Worm (Caenorhabditis elegans) whole organism, L4 larva: Measurements from ENCODE around the gene F48D6.4.

ENCODE experiments used
- F37D6.2 ChIP-seq: sonication (generic microtip); optimal IDR thresholded peaks from 2 replicates; lab custom pipeline; 2016; ENCODE audit warnings: mild to moderate bottlenecking, missing genetic modification characterization, missing compliant biosample characterization
- F44E2.7 ChIP-seq: fragments of 200-800 bp; sonication (Bioruptor generic); IDR thresholded peaks from 2 replicates; pipeline ENCODE4 v2.1.2; 2022; ENCODE audit warnings: missing genetic modification characterization, missing compliant biosample characterization
- Y105C5A.15 ChIP-seq: fragments of 200-800 bp; sonication (Bioruptor generic); IDR thresholded peaks from 2 replicates; pipeline ENCODE4 v1.3.6; 2022; ENCODE audit warnings: missing genetic modification characterization, missing compliant biosample characterization
- Y48G9A.11 ChIP-seq: fragments of 200-800 bp; sonication (Bioruptor generic); IDR thresholded peaks from 2 replicates; pipeline ENCODE4 v1.3.6; 2022; ENCODE audit warnings: missing genetic modification reagents, missing genetic modification characterization, missing compliant biosample characterization
- ama-1 ChIP-seq: fragments of 150-350 bp; optimal IDR thresholded peaks from 2 replicates; lab custom pipeline; 2014; ENCODE audit warnings: inconsistent platforms, mixed read lengths
- ceh-28 ChIP-seq: fragments of 150-350 bp; optimal IDR thresholded peaks from 2 replicates; lab custom pipeline; 2014; ENCODE audit warnings: missing biosample characterization, missing genetic modification reagents, missing genetic modification characterization
- ceh-32 ChIP-seq: sonication (generic microtip); optimal IDR thresholded peaks from 2 replicates; lab custom pipeline; 2016; ENCODE audit warnings: mild to moderate bottlenecking, missing genetic modification characterization, missing compliant biosample characterization; ENCODE audit not compliant: poor library complexity
- ceh-44 ChIP-seq: fragments of 200-800 bp; sonication (Bioruptor generic); IDR thresholded peaks from 2 replicates; pipeline ENCODE4 v1.3.6; 2022; ENCODE audit warnings: missing genetic modification reagents, missing genetic modification characterization, missing compliant biosample characterization
- ctbp-1 ChIP-seq: fragments of 200-800 bp; sonication (Bioruptor generic); IDR thresholded peaks from 2 replicates; pipeline ENCODE4 v1.3.6; 2022; ENCODE audit warnings: missing genetic modification reagents, missing genetic modification characterization, missing compliant biosample characterization
- daf-12 ChIP-seq: fragments of 150-350 bp; optimal IDR thresholded peaks from 2 replicates; lab custom pipeline; 2014; ENCODE audit warnings: missing biosample characterization, missing genetic modification reagents, missing genetic modification characterization
- daf-16 ChIP-seq, 3 experiments: sonication (generic microtip); optimal IDR thresholded peaks; 2 replicates each; lab custom pipeline; 2016 to 2017; ENCODE audit warnings: missing genetic modification characterization in 3 of 3, missing genetic modification reagents in 3 of 3, mild to moderate bottlenecking in 2 of 3, missing compliant biosample characterization in 2 of 3, missing biosample characterization in 1 of 3, moderate library complexity in 1 of 3
- daf-8 ChIP-seq: fragments of 200-800 bp; sonication (Bioruptor generic); IDR thresholded peaks from 2 replicates; pipeline ENCODE4 v1.3.6; 2022; ENCODE audit warnings: missing genetic modification characterization, missing compliant biosample characterization
- dmd-9 ChIP-seq: fragments of 200-800 bp; sonication (Bioruptor generic); IDR thresholded peaks from 2 replicates; pipeline ENCODE4 v1.3.6; 2022; ENCODE audit warnings: missing genetic modification reagents, missing genetic modification characterization, missing compliant biosample characterization
- dpl-1 ChIP-seq: fragments of 150-350 bp; optimal IDR thresholded peaks from 2 replicates; lab custom pipeline; 2014; ENCODE audit warnings: missing biosample characterization, missing genetic modification reagents, missing genetic modification characterization
- duxl-1 ChIP-seq: sonication (generic microtip); optimal IDR thresholded peaks from 2 replicates; lab custom pipeline; 2016; ENCODE audit warnings: mild to moderate bottlenecking, missing genetic modification characterization, moderate library complexity, missing compliant biosample characterization; ENCODE audit not compliant: poor library complexity
- dve-1 ChIP-seq: sonication (generic microtip); optimal IDR thresholded peaks from 2 replicates; lab custom pipeline; 2017; ENCODE audit warnings: antibody characterized with exemption, mild to moderate bottlenecking, missing genetic modification characterization, missing compliant biosample characterization; ENCODE audit not compliant: insufficient read depth
- egl-27 ChIP-seq: sonication (generic microtip); optimal IDR thresholded peaks from 3 replicates; lab custom pipeline; 2017; ENCODE audit warnings: missing biosample characterization, missing genetic modification reagents, missing genetic modification characterization
- egl-43 ChIP-seq: fragments of 200-800 bp; sonication (Bioruptor generic); IDR thresholded peaks from 2 replicates; pipeline ENCODE4 v1.3.6; 2022; ENCODE audit warnings: missing genetic modification reagents, missing genetic modification characterization, missing compliant biosample characterization
- fkh-10 ChIP-seq: fragments of 150-350 bp; optimal IDR thresholded peaks from 2 replicates; lab custom pipeline; 2014; ENCODE audit warnings: missing biosample characterization, missing genetic modification reagents, missing genetic modification characterization
- fos-1 ChIP-seq: fragments of 150-350 bp; optimal IDR thresholded peaks from 2 replicates; lab custom pipeline; 2014; ENCODE audit warnings: missing biosample characterization, missing genetic modification characterization
- hif-1 ChIP-seq, 2 experiments: sonication (generic microtip); optimal IDR thresholded peaks; 2 replicates each; lab custom pipeline; 2016 to 2017; ENCODE audit warnings: missing compliant biosample characterization in 2 of 2, missing genetic modification characterization in 2 of 2, missing genetic modification reagents in 2 of 2, missing genotype in 2 of 2, mild to moderate bottlenecking in 1 of 2
- hlh-30 ChIP-seq: sonication (generic microtip); optimal IDR thresholded peaks from 2 replicates; lab custom pipeline; 2017; ENCODE audit warnings: antibody characterized with exemption, mild to moderate bottlenecking, missing genetic modification characterization, missing compliant biosample characterization; ENCODE audit not compliant: insufficient read depth
- hmg-1.1 ChIP-seq: fragments of 200-800 bp; sonication (Bioruptor generic); IDR thresholded peaks from 2 replicates; pipeline ENCODE4 v1.3.6; 2022; ENCODE audit warnings: missing genetic modification reagents, missing genetic modification characterization, missing compliant biosample characterization
- lim-7 ChIP-seq: fragments of 200-800 bp; sonication (Bioruptor generic); IDR thresholded peaks from 2 replicates; pipeline ENCODE4 v1.3.6; 2022; ENCODE audit warnings: missing genetic modification characterization, missing compliant biosample characterization
- lin-1 ChIP-seq: fragments of 200-800 bp; sonication (Bioruptor generic); IDR thresholded peaks from 2 replicates; pipeline ENCODE4 v1.3.6; 2022; ENCODE audit warnings: missing genetic modification reagents, missing genetic modification characterization, missing compliant biosample characterization
- lin-13 ChIP-seq: fragments of 150-350 bp; optimal IDR thresholded peaks from 2 replicates; lab custom pipeline; 2014; ENCODE audit warnings: missing biosample characterization, missing genetic modification reagents, missing genetic modification characterization
- lin-29 ChIP-seq: fragments of 200-800 bp; sonication (Bioruptor generic); IDR thresholded peaks from 2 replicates; pipeline ENCODE4 v1.3.6; 2022; ENCODE audit warnings: missing genetic modification reagents, missing genetic modification characterization, missing compliant biosample characterization
- lsy-2 ChIP-seq, 2 experiments: fragments of 150-350 bp in 1 of 2; sonication (generic microtip) in 1 of 2; optimal IDR thresholded peaks; 2 replicates each; lab custom pipeline; 2014 to 2017; ENCODE audit warnings: missing biosample characterization in 2 of 2, missing genetic modification characterization in 2 of 2
- madf-5 ChIP-seq, 2 experiments: fragments of 200-800 bp; sonication (Bioruptor generic); IDR thresholded peaks; 2 replicates each; pipeline ENCODE4 v1.3.6; 2022; ENCODE audit warnings: missing compliant biosample characterization in 2 of 2, missing genetic modification characterization in 2 of 2
- madf-9 ChIP-seq: fragments of 200-800 bp; sonication (Bioruptor generic); conservative IDR thresholded peaks from 2 replicates; pipeline ENCODE4 v1.3.6; 2022; ENCODE audit warnings: missing genetic modification reagents, missing genetic modification characterization, missing compliant biosample characterization
- mdt-29 ChIP-seq: fragments of 200-800 bp; sonication (Bioruptor generic); IDR thresholded peaks from 2 replicates; pipeline ENCODE4 v1.3.6; 2022; ENCODE audit warnings: missing genetic modification reagents, missing genetic modification characterization, missing compliant biosample characterization
- nhr-10 ChIP-seq: fragments of 150-350 bp; optimal IDR thresholded peaks from 2 replicates; lab custom pipeline; 2014; ENCODE audit warnings: missing biosample characterization, missing genetic modification characterization
- nhr-102 ChIP-seq: sonication (generic microtip); optimal IDR thresholded peaks from 2 replicates; lab custom pipeline; 2016; ENCODE audit warnings: mild to moderate bottlenecking, missing genetic modification characterization, moderate library complexity, missing compliant biosample characterization
- nhr-237 ChIP-seq: sonication (generic microtip); optimal IDR thresholded peaks from 2 replicates; lab custom pipeline; 2017; ENCODE audit warnings: missing biosample characterization, missing genetic modification characterization
- nhr-42 ChIP-seq: fragments of 200-800 bp; sonication (Bioruptor generic); IDR thresholded peaks from 2 replicates; pipeline ENCODE4 v1.3.6; 2022; ENCODE audit warnings: missing genetic modification characterization, missing compliant biosample characterization
- nhr-6 ChIP-seq: fragments of 150-350 bp; optimal IDR thresholded peaks from 2 replicates; lab custom pipeline; 2014; ENCODE audit warnings: missing biosample characterization, missing genetic modification characterization
- nhr-76 ChIP-seq: fragments of 150-350 bp; optimal IDR thresholded peaks from 2 replicates; lab custom pipeline; 2014; ENCODE audit warnings: missing biosample characterization, missing genetic modification characterization
- pha-4 ChIP-seq, 2 experiments: fragments of 150-350 bp in 1 of 2; fragments of 200-800 bp in 1 of 2; sonication (Bioruptor generic) in 1 of 2; IDR thresholded peaks in 1 of 2; optimal IDR thresholded peaks in 1 of 2; 2 replicates each; pipeline versions ENCODE4 v1.3.6 to Lab custom; 2014 to 2022; ENCODE audit warnings: missing genetic modification characterization in 2 of 2, missing genetic modification reagents in 2 of 2, missing biosample characterization in 1 of 2, missing compliant biosample characterization in 1 of 2
- saeg-2 ChIP-seq: fragments of 200-800 bp; sonication (Bioruptor generic); IDR thresholded peaks from 2 replicates; pipeline ENCODE4 v1.3.6; 2022; ENCODE audit warnings: missing genetic modification reagents, missing genetic modification characterization, missing compliant biosample characterization
- snpc-4 ChIP-seq: fragments of 150-350 bp; optimal IDR thresholded peaks from 2 replicates; lab custom pipeline; 2014; ENCODE audit warnings: missing biosample characterization, missing genetic modification characterization
- spr-1 ChIP-seq: sonication (generic microtip); optimal IDR thresholded peaks from 2 replicates; lab custom pipeline; 2016; ENCODE audit warnings: mild to moderate bottlenecking, missing genetic modification characterization, missing compliant biosample characterization
- spr-3 ChIP-seq: fragments of 200-800 bp; sonication (Bioruptor generic); optimal IDR thresholded peaks from 2 replicates; lab custom pipeline; 2018; ENCODE audit warnings: mild to moderate bottlenecking, missing genetic modification characterization, missing compliant biosample characterization
- tag-97 ChIP-seq: fragments of 200-800 bp; sonication (Bioruptor generic); IDR thresholded peaks from 2 replicates; pipeline ENCODE4 v1.3.6; 2022; ENCODE audit warnings: missing genetic modification characterization, missing compliant biosample characterization
- unc-130 ChIP-seq: sonication (generic microtip); optimal IDR thresholded peaks from 2 replicates; lab custom pipeline; 2016; ENCODE audit warnings: missing genetic modification reagents, missing genetic modification characterization, missing compliant biosample characterization
- vab-7 ChIP-seq: fragments of 200-800 bp; sonication (Bioruptor generic); IDR thresholded peaks from 2 replicates; pipeline ENCODE4 v1.3.6; 2022; ENCODE audit warnings: missing genetic modification reagents, missing genetic modification characterization, missing compliant biosample characterization
- zip-11 ChIP-seq: fragments of 200-800 bp; sonication (Bioruptor generic); IDR thresholded peaks from 2 replicates; pipeline ENCODE4 v1.3.6; 2022; ENCODE audit warnings: missing genetic modification characterization, missing compliant biosample characterization
- zip-2 ChIP-seq: fragments of 150-350 bp; optimal IDR thresholded peaks from 2 replicates; lab custom pipeline; 2014; ENCODE audit warnings: missing biosample characterization, missing genetic modification characterization
- ztf-11 ChIP-seq: fragments of 150-350 bp; optimal IDR thresholded peaks from 2 replicates; lab custom pipeline; 2014; ENCODE audit warnings: missing biosample characterization, missing genetic modification characterization
- ztf-7 ChIP-seq: fragments of 150-350 bp; optimal IDR thresholded peaks from 2 replicates; lab custom pipeline; 2014; ENCODE audit warnings: missing biosample characterization, missing genetic modification characterization

F48D6.4 gene

ce11 chrX:4222779-4223387 lies 24.1 kb downstream of the F48D6.4 start:
- no peak for TF ChIP-seq nhr-76 (tag; lab: Kevin White, UChicago)
- peak; percentile 96 for TF ChIP-seq ama-1 (lab: Kevin White, UChicago)
- TF ChIP-seq nhr-42 = peak; percentile 57
- peak; percentile 86 for TF ChIP-seq pha-4 (GFP tag; IDR thresholded peaks at IDR 0.05; lab: Robert Waterston, UW)
- no peak for TF ChIP-seq pha-4 (tag; optimal IDR thresholded peaks at IDR 0.05; lab: Kevin White, UChicago)
- no peak for TF ChIP-seq lin-13
- peak; percentile 9 for TF ChIP-seq unc-130 (GFP tag; lab: Kevin White, UChicago)
- peak; percentile 13; the same call in 1 of the 2 replicates for TF ChIP-seq lin-29
- peak; percentile 85 for TF ChIP-seq spr-1 (tag; lab: Kevin White, UChicago)
- TF ChIP-seq dve-1 (tag; lab: Kevin White, UChicago) = peak; percentile 74
- peak; percentile 88 for TF ChIP-seq nhr-102 (tag; lab: Kevin White, UChicago)
- TF ChIP-seq ceh-28 (tag; lab: Kevin White, UChicago) = no peak
- TF ChIP-seq hmg-1.1 (GFP tag; lab: Robert Waterston, UW) = peak; percentile 98
- no peak for TF ChIP-seq fkh-10
- peak; percentile 51 for TF ChIP-seq hlh-30 (tag; lab: Kevin White, UChicago)
- TF ChIP-seq vab-7 (GFP tag; lab: Robert Waterston, UW) = no peak
- TF ChIP-seq egl-27 (tag; lab: Kevin White, UChicago) = no peak
- no peak for TF ChIP-seq nhr-237 (tag; lab: Kevin White, UChicago)
- TF ChIP-seq zip-2 = no peak
- peak; percentile 86 for TF ChIP-seq ctbp-1
- no peak for TF ChIP-seq dmd-9 (GFP tag; lab: Robert Waterston, UW)
- TF ChIP-seq zip-11 (GFP tag; lab: Robert Waterston, UW) = no peak
- peak; percentile 10 for TF ChIP-seq dpl-1 (GFP tag; lab: Kevin White, UChicago)
- peak; percentile 67 for TF ChIP-seq F37D6.2
- TF ChIP-seq Y105C5A.15 (GFP tag; lab: Robert Waterston, UW) = no peak
- 0 out of 2 replicates have a peak, but pooled peaks have one; percentile 15 for TF ChIP-seq madf-9 (GFP tag; lab: Robert Waterston, UW)
- no peak; the same call in 1 of the 2 replicates for TF ChIP-seq lin-1
- TF ChIP-seq nhr-6 (tag; lab: Kevin White, UChicago) = no peak
- TF ChIP-seq saeg-2 (GFP tag; lab: Robert Waterston, UW) = peak; percentile 63
- TF ChIP-seq daf-12 (tag; lab: Kevin White, UChicago) = no peak
- TF ChIP-seq ztf-7 (tag; lab: Kevin White, UChicago) = peak; percentile 88
- TF ChIP-seq F44E2.7 (GFP tag; lab: Robert Waterston, UW) = 0 out of 2 replicates have a peak, but pooled peaks have one; percentile 29
- TF ChIP-seq Y48G9A.11 (GFP tag; lab: Robert Waterston, UW) = no peak
- TF ChIP-seq snpc-4 (tag; lab: Kevin White, UChicago) = no peak
- TF ChIP-seq ceh-32 (tag; lab: Kevin White, UChicago) = peak; percentile 62
- TF ChIP-seq ztf-11 (tag; lab: Kevin White, UChicago) = no peak
- no peak for TF ChIP-seq nhr-10 (tag; lab: Kevin White, UChicago)
- 0 out of 2 replicates have a peak, but pooled peaks have one; percentile 52 for TF ChIP-seq lim-7
- no peak; the same call in 1 of the 2 replicates for TF ChIP-seq mdt-29 (GFP tag; lab: Robert Waterston, UW)
- peak; percentile 11 to 43 for TF ChIP-seq hif-1 (tag; optimal IDR thresholded peaks at IDR 0.05; lab: Kevin White, UChicago)
- no peak for TF ChIP-seq ceh-44 (GFP tag; lab: Robert Waterston, UW)
- no peak for TF ChIP-seq daf-8 (GFP tag; lab: Robert Waterston, UW)
- TF ChIP-seq tag-97 (GFP tag; lab: Robert Waterston, UW) = no peak
- TF ChIP-seq madf-5 (GFP tag; IDR thresholded peaks at IDR 0.05; lab: Robert Waterston, UW) = no peak
- TF ChIP-seq fos-1 (tag; lab: Kevin White, UChicago) = no peak
- TF ChIP-seq lsy-2 (tag; optimal IDR thresholded peaks at IDR 0.05; lab: Kevin White, UChicago) = peak; percentile 71 to 79
- TF ChIP-seq daf-16 (GFP tag; optimal IDR thresholded peaks at IDR 0.05; lab: Kevin White, UChicago) = peak; percentile 56 to 86
- TF ChIP-seq daf-16 (tag; optimal IDR thresholded peaks at IDR 0.05; lab: Kevin White, UChicago) = peak; percentile 51
- TF ChIP-seq egl-43 (GFP tag; lab: Robert Waterston, UW) = peak; percentile 84
- TF ChIP-seq spr-3 (GFP tag; lab: Kevin White, UChicago) = peak; percentile 76
- peak; percentile 40 for TF ChIP-seq duxl-1
